Fruit fly (Drosophila melanogaster) whole organism, adult: ENCODE results near the gene CG12299.

Source experiments
- CG11617 ChIP-seq: fragments of 200-800 bp; sonication (Bioruptor generic); optimal IDR thresholded peaks from 2 replicates; lab custom pipeline; 2017; ENCODE audit warnings: mild to moderate bottlenecking, missing biosample characterization, missing genetic modification reagents, missing genetic modification characterization
- CG12768 ChIP-seq: fragments of 200-800 bp; sonication (Bioruptor generic); optimal IDR thresholded peaks from 2 replicates; lab custom pipeline; 2017; ENCODE audit warnings: missing biosample characterization, missing genetic modification characterization, mild to moderate bottlenecking, moderate library complexity, missing genetic modification reagents
- CG14711 ChIP-seq: fragments of 200-800 bp; sonication (Bioruptor generic); optimal IDR thresholded peaks from 2 replicates; lab custom pipeline; 2018; ENCODE audit warnings: missing biosample characterization, mild to moderate bottlenecking, missing genetic modification characterization, moderate library complexity
- CG1620 ChIP-seq: fragments of 200-800 bp; sonication (Bioruptor generic); optimal IDR thresholded peaks from 2 replicates; lab custom pipeline; 2016; ENCODE audit warnings: missing biosample characterization, missing genetic modification characterization
- CG7045 ChIP-seq: fragments of 200-800 bp; sonication (Bioruptor generic); optimal IDR thresholded peaks from 2 replicates; lab custom pipeline; 2017; ENCODE audit warnings: missing biosample characterization, mild to moderate bottlenecking, missing genetic modification characterization
- CG7101 ChIP-seq: fragments of 200-800 bp; sonication (Bioruptor generic); optimal IDR thresholded peaks from 2 replicates; lab custom pipeline; 2018; ENCODE audit warnings: missing biosample characterization, mild to moderate bottlenecking, missing genetic modification characterization, moderate library complexity
- Crg-1 ChIP-seq: fragments of 200-800 bp; sonication (Bioruptor generic); optimal IDR thresholded peaks from 2 replicates; lab custom pipeline; 2016; ENCODE audit warnings: missing biosample characterization, missing genetic modification characterization
- Hr96 ChIP-seq: fragments of 200-800 bp; sonication (Bioruptor generic); optimal IDR thresholded peaks from 2 replicates; lab custom pipeline; 2016; ENCODE audit warnings: missing biosample characterization, missing genetic modification characterization
- Mnt ChIP-seq: fragments of 200-800 bp; sonication (Bioruptor generic); optimal IDR thresholded peaks from 2 replicates; lab custom pipeline; 2016; ENCODE audit warnings: missing biosample characterization, mild to moderate bottlenecking, missing genetic modification characterization
- bab1 ChIP-seq: fragments of 200-800 bp; sonication (Bioruptor generic); optimal IDR thresholded peaks from 3 replicates; lab custom pipeline; 2019; ENCODE audit warnings: missing biosample characterization, mild to moderate bottlenecking, missing genetic modification characterization, moderate library complexity
- cic ChIP-seq: fragments of 200-800 bp; sonication (Bioruptor generic); optimal IDR thresholded peaks from 2 replicates; lab custom pipeline; 2017; ENCODE audit warnings: missing biosample characterization, mild to moderate bottlenecking, missing genetic modification characterization, moderate library complexity
- cnc ChIP-seq, 2 experiments: fragments of >200 bp; optimal IDR thresholded peaks; 2 replicates each; lab custom pipeline; 2017
- kay ChIP-seq: fragments of 200-800 bp; sonication (Bioruptor generic); peaks from one replicate; lab custom pipeline; 2016; ENCODE audit warnings: missing biosample characterization, missing genetic modification characterization, borderline replicate concordance
- pad ChIP-seq: fragments of 200-800 bp; sonication (Bioruptor generic); optimal IDR thresholded peaks from 3 replicates; lab custom pipeline; 2017; ENCODE audit warnings: missing biosample characterization, missing genetic modification characterization, mild to moderate bottlenecking, moderate library complexity, missing genetic modification reagents
- tj ChIP-seq: fragments of 200-800 bp; sonication (Bioruptor generic); optimal IDR thresholded peaks from 3 replicates; lab custom pipeline; 2017; ENCODE audit warnings: missing biosample characterization, mild to moderate bottlenecking, missing genetic modification characterization, moderate library complexity
- toe ChIP-seq: fragments of 200-800 bp; sonication (Bioruptor generic); optimal IDR thresholded peaks from 2 replicates; lab custom pipeline; 2016; ENCODE audit warnings: missing biosample characterization, missing genetic modification characterization

CG12299 gene

dm6 chr2L:10774041-10774440, 36.9 kb downstream of the CG12299 start:
- no peak for TF ChIP-seq toe (GFP tag; lab: Kevin White, UChicago)
- TF ChIP-seq CG14711 (tag; lab: Kevin White, UChicago): no peak
- TF ChIP-seq CG7045 (GFP tag; lab: Kevin White, UChicago): no peak
- TF ChIP-seq bab1 (GFP tag; lab: Kevin White, UChicago): no peak
- TF ChIP-seq CG7101 (tag; lab: Kevin White, UChicago): no peak
- TF ChIP-seq cnc (optimal IDR thresholded peaks at IDR 0.05; lab: Kevin White, UChicago): no peak
- TF ChIP-seq Hr96 (GFP tag; lab: Kevin White, UChicago): no peak

DNA sequence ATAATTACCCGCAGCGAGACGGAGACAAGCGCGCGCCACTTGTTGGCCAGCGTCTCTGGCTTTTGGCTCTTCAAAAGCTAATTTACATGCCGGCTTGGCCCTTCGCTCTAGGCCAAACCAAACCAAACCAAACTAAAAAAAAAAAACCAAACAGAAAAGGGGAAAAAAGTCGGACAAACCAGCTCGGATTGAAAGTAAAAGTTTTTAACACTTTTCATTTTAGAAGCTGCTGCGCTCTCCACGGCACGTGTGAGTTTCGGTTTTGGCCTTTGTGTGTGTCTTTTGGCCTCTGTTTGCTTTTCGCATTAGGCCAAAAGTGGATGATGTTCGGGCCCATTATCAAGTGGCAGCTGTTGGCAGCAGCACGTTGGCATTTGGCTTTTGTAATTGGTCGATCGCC, 44.1 kb downstream of the CG12299 start:
- TF ChIP-seq cnc (optimal IDR thresholded peaks at IDR 0.05; lab: Kevin White, UChicago): no peak
- no peak for TF ChIP-seq toe (GFP tag; lab: Kevin White, UChicago)
- TF ChIP-seq CG11617: no peak
- no peak for TF ChIP-seq cic (GFP tag; lab: Kevin White, UChicago)
- TF ChIP-seq tj: no peak
- TF ChIP-seq CG1620: no peak
- TF ChIP-seq pad (GFP tag; lab: Kevin White, UChicago): no peak
- no peak for TF ChIP-seq CG7045 (GFP tag; lab: Kevin White, UChicago)
- TF ChIP-seq CG14711 (tag; lab: Kevin White, UChicago): no peak
- no peak for TF ChIP-seq CG12768
- no peak for TF ChIP-seq Hr96 (GFP tag; lab: Kevin White, UChicago)

DNA sequence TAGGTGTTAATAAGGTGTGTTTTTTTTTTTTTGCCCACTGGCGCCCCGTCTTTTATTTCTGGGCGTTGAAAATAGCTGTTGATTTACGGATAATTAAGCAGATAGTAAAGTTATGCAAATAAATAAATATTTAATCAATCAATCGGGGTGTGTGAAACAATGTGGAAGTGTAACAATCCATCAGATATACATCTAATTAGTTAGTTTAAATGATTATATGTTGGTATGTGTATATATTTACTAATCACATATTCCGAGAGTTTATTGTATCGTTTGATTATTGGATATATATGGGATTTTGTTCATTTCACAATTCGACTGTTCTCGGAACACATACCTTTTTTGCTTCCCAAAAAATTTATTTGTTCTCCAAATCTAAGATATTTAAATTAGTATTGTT, 52.8 kb downstream of the CG12299 start, which contains the start of gene CG31870:
Gene CG31870, plus strand, starts transcription at position 301 of the 400 bp plus-strand sequence.
- no peak for TF ChIP-seq bab1 (GFP tag; lab: Kevin White, UChicago)
- TF ChIP-seq kay (GFP tag; lab: Kevin White, UChicago): no peak
- no peak for TF ChIP-seq Mnt (GFP tag; lab: Kevin White, UChicago)
- TF ChIP-seq CG1620: no peak
- no peak for TF ChIP-seq cnc (optimal IDR thresholded peaks at IDR 0.05; lab: Kevin White, UChicago)
- no peak for TF ChIP-seq cic (GFP tag; lab: Kevin White, UChicago)
- no peak for TF ChIP-seq Crg-1 (GFP tag; lab: Kevin White, UChicago)
